Worm (Caenorhabditis elegans): ENCODE data around the gene nspe-8.

DNA sequence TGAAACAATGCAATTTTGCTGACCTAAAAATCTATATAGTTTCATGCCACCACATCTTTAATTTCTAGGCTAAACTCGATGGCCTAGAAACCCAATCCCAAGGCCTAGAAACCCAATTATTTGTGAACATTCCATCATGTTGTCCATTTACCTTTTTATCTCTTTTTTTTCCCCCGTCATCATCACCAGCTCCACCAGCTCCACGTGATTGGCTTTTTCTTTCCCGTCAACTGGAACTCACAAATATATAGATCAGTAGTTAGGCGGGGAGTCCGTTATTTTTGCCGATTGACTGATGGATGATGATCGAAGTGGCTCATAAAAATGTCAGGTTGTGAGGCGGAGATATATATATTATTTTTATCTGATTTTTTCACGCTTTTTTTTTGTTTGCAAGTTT is 36.7 kb upstream of the nspe-8 start:
- TF ChIP-seq B0035.1 (tag; optimal IDR thresholded peaks at IDR 0.05), result no peak
- no peak for TF ChIP-seq nhr-179 (tag; optimal IDR thresholded peaks at IDR 0.05)
- TF ChIP-seq C06A6.2 (GFP tag; conservative IDR thresholded peaks at IDR 0.05), result no peak
- no peak for TF ChIP-seq ama-1 (optimal IDR thresholded peaks at IDR 0.05)
- no peak for TF ChIP-seq ama-1 (GFP tag; optimal IDR thresholded peaks at IDR 0.05)
- no peak for TF ChIP-seq B0336.3 (GFP tag; IDR thresholded peaks at IDR 0.05)
- TF ChIP-seq C17E4.6 (GFP tag; IDR thresholded peaks at IDR 0.05), result no peak
- TF ChIP-seq sdz-38 (tag; optimal IDR thresholded peaks at IDR 0.05), result no peak
- TF ChIP-seq dpff-1 (tag; optimal IDR thresholded peaks at IDR 0.05), result no peak
- no peak for TF ChIP-seq rec-8 (tag; optimal IDR thresholded peaks at IDR 0.05)
- TF ChIP-seq dpl-1 (GFP tag; optimal IDR thresholded peaks at IDR 0.05), result no peak
- no peak for TF ChIP-seq F39B2.1 (GFP tag; IDR thresholded peaks at IDR 0.05)
- no peak for TF ChIP-seq repo-1 (tag; optimal IDR thresholded peaks at IDR 0.05)
- no peak for TF ChIP-seq nfya-2 (GFP tag; IDR thresholded peaks at IDR 0.05)

Measured in whole organism, young adult.